Worm (Caenorhabditis elegans) whole organism, L4 larva: ENCODE data around the gene bli-2.
A peak's percentile ranks its signal among the peaks of the same experiment; 100 is the strongest.
"Not testable (repeated sequence)": the region's sequence is repeated elsewhere in the genome, so short reads cannot be mapped to it uniquely, and the experiment has no call there.

Source experiments
- D1046.2 ChIP-seq: fragments of 200-800 bp; sonication (Bioruptor generic); IDR thresholded peaks from 2 replicates; pipeline ENCODE4 v1.3.6; 2022; ENCODE audit warnings: missing genetic modification characterization, missing compliant biosample characterization
- T20F7.1 ChIP-seq: fragments of 200-800 bp; sonication (Bioruptor generic); optimal IDR thresholded peaks from 2 replicates; lab custom pipeline; 2018; ENCODE audit warnings: mild to moderate bottlenecking, missing genetic modification characterization, missing compliant biosample characterization
- Y105C5A.15 ChIP-seq: fragments of 200-800 bp; sonication (Bioruptor generic); IDR thresholded peaks from 2 replicates; pipeline ENCODE4 v1.3.6; 2022; ENCODE audit warnings: missing genetic modification characterization, missing compliant biosample characterization
- Y48G9A.11 ChIP-seq: fragments of 200-800 bp; sonication (Bioruptor generic); IDR thresholded peaks from 2 replicates; pipeline ENCODE4 v1.3.6; 2022; ENCODE audit warnings: missing genetic modification reagents, missing genetic modification characterization, missing compliant biosample characterization
- aha-1 ChIP-seq: fragments of 150-350 bp; peaks from one replicate; lab custom pipeline; 2014; ENCODE audit warnings: missing biosample characterization, missing genetic modification characterization
- aly-2 ChIP-seq: sonication (generic microtip); optimal IDR thresholded peaks from 2 replicates; lab custom pipeline; 2018; ENCODE audit warnings: missing biosample characterization, missing genetic modification characterization
- arid-1 ChIP-seq: fragments of 200-800 bp; sonication (Bioruptor generic); conservative IDR thresholded peaks from 2 replicates; pipeline ENCODE4 v1.3.6; 2022; ENCODE audit warnings: missing genetic modification reagents, missing genetic modification characterization, missing compliant biosample characterization
- ceh-20 ChIP-seq: fragments of 200-800 bp; sonication (Bioruptor generic); IDR thresholded peaks from 2 replicates; pipeline ENCODE4 v1.3.6; 2022; ENCODE audit warnings: missing genetic modification reagents, missing genetic modification characterization, missing compliant biosample characterization
- ceh-28 ChIP-seq: fragments of 150-350 bp; optimal IDR thresholded peaks from 2 replicates; lab custom pipeline; 2014; ENCODE audit warnings: missing biosample characterization, missing genetic modification reagents, missing genetic modification characterization
- ceh-32 ChIP-seq: sonication (generic microtip); optimal IDR thresholded peaks from 2 replicates; lab custom pipeline; 2016; ENCODE audit warnings: mild to moderate bottlenecking, missing genetic modification characterization, missing compliant biosample characterization; ENCODE audit not compliant: poor library complexity
- ceh-82 ChIP-seq: sonication (generic microtip); optimal IDR thresholded peaks from 2 replicates; lab custom pipeline; 2017; ENCODE audit warnings: missing biosample characterization, missing genetic modification characterization
- ces-1 ChIP-seq: fragments of 150-350 bp; sonication (generic microtip); optimal IDR thresholded peaks from 4 replicates; lab custom pipeline; 2014; ENCODE audit warnings: missing biosample characterization, missing genetic modification reagents, missing genetic modification characterization
- daf-16 ChIP-seq, 3 experiments: sonication (generic microtip); optimal IDR thresholded peaks; 2 replicates each; lab custom pipeline; 2016 to 2017; ENCODE audit warnings: missing genetic modification characterization in 3 of 3, missing genetic modification reagents in 3 of 3, mild to moderate bottlenecking in 2 of 3, missing compliant biosample characterization in 2 of 3, missing biosample characterization in 1 of 3, moderate library complexity in 1 of 3
- daf-19 ChIP-seq: fragments of 200-800 bp; sonication (Bioruptor generic); conservative IDR thresholded peaks from 2 replicates; pipeline ENCODE4 v1.3.6; 2022; ENCODE audit warnings: missing genetic modification characterization, missing compliant biosample characterization
- dpl-1 ChIP-seq: fragments of 150-350 bp; optimal IDR thresholded peaks from 2 replicates; lab custom pipeline; 2014; ENCODE audit warnings: missing biosample characterization, missing genetic modification reagents, missing genetic modification characterization
- egl-43 ChIP-seq: fragments of 200-800 bp; sonication (Bioruptor generic); IDR thresholded peaks from 2 replicates; pipeline ENCODE4 v1.3.6; 2022; ENCODE audit warnings: missing genetic modification reagents, missing genetic modification characterization, missing compliant biosample characterization
- fos-1 ChIP-seq: fragments of 150-350 bp; optimal IDR thresholded peaks from 2 replicates; lab custom pipeline; 2014; ENCODE audit warnings: missing biosample characterization, missing genetic modification characterization
- gei-8 ChIP-seq: fragments of 200-800 bp; sonication (Bioruptor generic); optimal IDR thresholded peaks from 2 replicates; lab custom pipeline; 2018; ENCODE audit warnings: mild to moderate bottlenecking, missing genetic modification characterization, missing compliant biosample characterization
- hlh-30 ChIP-seq: sonication (generic microtip); optimal IDR thresholded peaks from 2 replicates; lab custom pipeline; 2017; ENCODE audit warnings: antibody characterized with exemption, mild to moderate bottlenecking, missing genetic modification characterization, missing compliant biosample characterization; ENCODE audit not compliant: insufficient read depth
- hmg-1.1 ChIP-seq: fragments of 200-800 bp; sonication (Bioruptor generic); IDR thresholded peaks from 2 replicates; pipeline ENCODE4 v1.3.6; 2022; ENCODE audit warnings: missing genetic modification reagents, missing genetic modification characterization, missing compliant biosample characterization
- jun-1 ChIP-seq: fragments of 150-350 bp; optimal IDR thresholded peaks from 2 replicates; lab custom pipeline; 2014; ENCODE audit warnings: missing biosample characterization, missing genetic modification reagents, missing genetic modification characterization
- lin-1 ChIP-seq: fragments of 200-800 bp; sonication (Bioruptor generic); IDR thresholded peaks from 2 replicates; pipeline ENCODE4 v1.3.6; 2022; ENCODE audit warnings: missing genetic modification reagents, missing genetic modification characterization, missing compliant biosample characterization
- lin-13 ChIP-seq: fragments of 150-350 bp; optimal IDR thresholded peaks from 2 replicates; lab custom pipeline; 2014; ENCODE audit warnings: missing biosample characterization, missing genetic modification reagents, missing genetic modification characterization
- lsy-2 ChIP-seq, 2 experiments: fragments of 150-350 bp in 1 of 2; sonication (generic microtip) in 1 of 2; optimal IDR thresholded peaks; 2 replicates each; lab custom pipeline; 2014 to 2017; ENCODE audit warnings: missing biosample characterization in 2 of 2, missing genetic modification characterization in 2 of 2
- mes-2 ChIP-seq: sonication (generic microtip); optimal IDR thresholded peaks from 2 replicates; lab custom pipeline; 2016; ENCODE audit warnings: missing genotype, mild to moderate bottlenecking, missing genetic modification characterization, missing compliant biosample characterization; ENCODE audit not compliant: poor library complexity, severe bottlenecking
- nhr-111 ChIP-seq: fragments of 200-800 bp; sonication (Bioruptor generic); optimal IDR thresholded peaks from 2 replicates; lab custom pipeline; 2018; ENCODE audit warnings: mild to moderate bottlenecking, missing genetic modification characterization, missing compliant biosample characterization
- nhr-28 ChIP-seq: fragments of 150-350 bp; optimal IDR thresholded peaks from 2 replicates; lab custom pipeline; 2014; ENCODE audit warnings: missing biosample characterization, missing genetic modification characterization
- nhr-42 ChIP-seq: fragments of 200-800 bp; sonication (Bioruptor generic); IDR thresholded peaks from 2 replicates; pipeline ENCODE4 v1.3.6; 2022; ENCODE audit warnings: missing genetic modification characterization, missing compliant biosample characterization
- nhr-6 ChIP-seq: fragments of 150-350 bp; optimal IDR thresholded peaks from 2 replicates; lab custom pipeline; 2014; ENCODE audit warnings: missing biosample characterization, missing genetic modification characterization
- nhr-76 ChIP-seq: fragments of 150-350 bp; optimal IDR thresholded peaks from 2 replicates; lab custom pipeline; 2014; ENCODE audit warnings: missing biosample characterization, missing genetic modification characterization
- nhr-77 ChIP-seq: fragments of 150-350 bp; optimal IDR thresholded peaks from 2 replicates; lab custom pipeline; 2014; ENCODE audit warnings: missing biosample characterization, missing genetic modification characterization
- pqm-1 ChIP-seq: sonication (generic microtip); optimal IDR thresholded peaks from 2 replicates; lab custom pipeline; 2017; ENCODE audit warnings: missing biosample characterization, missing genetic modification characterization
- saeg-2 ChIP-seq: fragments of 200-800 bp; sonication (Bioruptor generic); IDR thresholded peaks from 2 replicates; pipeline ENCODE4 v1.3.6; 2022; ENCODE audit warnings: missing genetic modification reagents, missing genetic modification characterization, missing compliant biosample characterization
- spr-1 ChIP-seq: sonication (generic microtip); optimal IDR thresholded peaks from 2 replicates; lab custom pipeline; 2016; ENCODE audit warnings: mild to moderate bottlenecking, missing genetic modification characterization, missing compliant biosample characterization
- spr-3 ChIP-seq: fragments of 200-800 bp; sonication (Bioruptor generic); optimal IDR thresholded peaks from 2 replicates; lab custom pipeline; 2018; ENCODE audit warnings: mild to moderate bottlenecking, missing genetic modification characterization, missing compliant biosample characterization
- tag-97 ChIP-seq: fragments of 200-800 bp; sonication (Bioruptor generic); IDR thresholded peaks from 2 replicates; pipeline ENCODE4 v1.3.6; 2022; ENCODE audit warnings: missing genetic modification characterization, missing compliant biosample characterization
- tra-1 ChIP-seq: fragments of 200-800 bp; sonication (Bioruptor generic); IDR thresholded peaks from 2 replicates; pipeline ENCODE4 v1.3.6; 2022; ENCODE audit warnings: missing genetic modification reagents, missing genetic modification characterization, missing compliant biosample characterization
- unc-39 ChIP-seq: sonication (generic microtip); optimal IDR thresholded peaks from 2 replicates; lab custom pipeline; 2017; ENCODE audit warnings: missing biosample characterization, missing genetic modification characterization
- unc-62 ChIP-seq, 3 experiments: fragments of 150-350 bp in 1 of 3; sonication (generic microtip); optimal IDR thresholded peaks in 2 of 3; peaks in 1 of 3; 1 replicate in 1 of 3; 2 replicates in 2 of 3; lab custom pipeline; 2014 to 2017; ENCODE audit warnings: missing biosample characterization in 3 of 3, missing genetic modification characterization in 3 of 3, missing genetic modification reagents in 3 of 3, missing genotype in 1 of 3
- zag-1 ChIP-seq: fragments of 150-350 bp; optimal IDR thresholded peaks from 2 replicates; lab custom pipeline; 2014; ENCODE audit warnings: missing biosample characterization, missing genetic modification characterization
- ztf-7 ChIP-seq: fragments of 150-350 bp; optimal IDR thresholded peaks from 2 replicates; lab custom pipeline; 2014; ENCODE audit warnings: missing biosample characterization, missing genetic modification characterization

Gene bli-2

DNA sequence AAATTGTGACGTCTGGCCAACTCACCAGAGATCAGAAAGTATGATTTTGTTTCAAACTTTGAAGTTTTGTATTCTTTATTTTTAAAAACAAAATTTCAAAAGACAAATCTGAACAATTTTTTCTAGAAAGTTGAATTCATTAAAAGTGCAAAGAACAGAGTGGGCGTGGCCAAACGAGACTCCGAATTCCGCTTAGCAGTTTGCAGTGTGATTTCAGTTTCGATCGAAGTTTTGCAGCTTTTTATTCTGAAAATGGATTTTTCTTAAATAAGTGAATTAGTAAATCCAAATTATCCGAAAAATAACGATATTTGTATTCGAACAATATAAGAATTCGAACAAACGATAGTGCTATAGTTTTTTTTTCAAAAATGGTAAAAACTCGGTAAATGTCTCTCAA, 18.8 kb downstream of the bli-2 start:
- TF ChIP-seq gei-8 (GFP tag; lab: Kevin White, UChicago) (no peak), D1046.2 (GFP tag; lab: Robert Waterston, UW) (no peak), Y48G9A.11 (peak; percentile 84), T20F7.1 (GFP tag; lab: Kevin White, UChicago) (peak; percentile 92), spr-1 (tag; lab: Kevin White, UChicago) (peak; percentile 95), nhr-77 (peak; percentile 21), jun-1 (no peak), daf-19 (GFP tag; lab: Robert Waterston, UW) (no peak), nhr-6 (tag; lab: Kevin White, UChicago) (no peak), aha-1 (peak; percentile 87), spr-3 (GFP tag; lab: Kevin White, UChicago) (peak; percentile 96), hmg-1.1 (peak; percentile 43; the same call in 1 of the 2 replicates)

ce11 chrII:5630851-5631401, 21.3 kb downstream of the bli-2 start, which contains the start of the genes F59E12.6 and npl-4.1:
TSS of gene F59E12.6 (minus strand) at chrII:5630951.
TSS of gene npl-4.1 (plus strand) at chrII:5631351.
- TF ChIP-seq nhr-76 (tag; lab: Kevin White, UChicago); ces-1 (GFP tag; lab: Kevin White, UChicago); tag-97 (GFP tag; lab: Robert Waterston, UW): not testable (repeated sequence)

ce11 chrII:5628326-5628818, 23.9 kb downstream of the bli-2 start, which contains the start of gene F59E12.15:
TSS of gene F59E12.15 (minus strand) at chrII:5628376.
- TF ChIP-seq ceh-32 (tag; lab: Kevin White, UChicago) (no peak), ceh-20 (GFP tag; lab: Robert Waterston, UW) (no peak), ztf-7 (tag; lab: Kevin White, UChicago) (peak; percentile 71), unc-62 (GFP tag; optimal IDR thresholded peaks at IDR 0.05 in 1 of 2; lab: Kevin White, UChicago) (peak in 1 of 2 experiments; percentile 78), unc-62 (tag; optimal IDR thresholded peaks at IDR 0.05; lab: Kevin White, UChicago) (no peak), mes-2 (tag; lab: Kevin White, UChicago) (no peak), lin-1 (GFP tag; lab: Robert Waterston, UW) (no peak), hlh-30 (tag; lab: Kevin White, UChicago) (no peak)
- TF ChIP-seq, all 104 proteins: peak for 2

DNA sequence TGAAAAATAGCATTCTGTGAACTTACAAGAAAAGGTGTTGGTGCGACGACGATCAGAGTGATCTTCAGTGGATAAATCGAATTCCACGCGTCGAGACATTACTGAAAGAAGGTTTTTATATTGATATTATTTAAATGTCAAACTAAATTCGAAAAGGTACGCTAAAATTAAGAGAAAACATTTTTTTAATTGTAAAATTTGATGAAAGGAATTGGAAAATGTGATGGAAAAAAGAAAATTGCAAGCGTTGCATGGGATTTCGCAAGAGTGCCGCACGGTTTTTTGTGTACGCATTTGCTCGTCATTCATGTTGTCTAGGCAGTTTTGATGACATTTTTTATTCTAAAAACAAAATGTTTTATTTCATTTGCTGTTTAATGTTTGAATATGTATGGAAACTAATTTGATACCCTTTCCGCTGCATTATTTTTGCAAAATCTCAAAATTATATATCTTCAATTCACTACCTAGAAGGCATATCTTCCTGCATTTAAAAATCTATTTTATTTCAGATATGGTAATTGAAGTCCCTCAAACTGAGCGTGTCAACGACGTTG, 29.8 kb downstream of the bli-2 start, which contains the start of the genes eif-3.L and npl-4.2:
TSS of gene eif-3.L (minus strand) at position 101 of the 557 bp plus-strand sequence.
TSS of gene npl-4.2 (plus strand) at position 507 of the 557 bp plus-strand sequence.
- TF ChIP-seq ceh-28 (tag; lab: Kevin White, UChicago); fos-1 (tag; lab: Kevin White, UChicago); tra-1 (GFP tag; lab: Robert Waterston, UW): not testable (repeated sequence)

DNA sequence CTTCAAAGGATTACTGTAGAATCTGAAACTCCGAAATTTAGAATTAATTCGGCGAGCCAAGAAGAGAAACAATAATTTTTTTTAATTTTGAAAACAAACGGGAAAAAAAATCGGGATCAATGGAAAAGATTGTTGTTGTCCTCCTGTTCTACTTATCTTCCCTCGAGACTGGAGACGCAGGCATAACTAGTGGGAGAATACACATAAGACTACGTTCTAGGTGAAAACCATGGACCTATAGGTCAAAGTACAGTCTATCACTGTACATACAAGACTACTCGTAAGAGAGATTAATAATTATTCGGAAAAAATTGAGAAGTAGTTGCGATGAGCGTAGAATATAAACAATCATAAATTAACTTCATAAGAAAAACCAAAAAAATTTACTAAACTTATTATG, 32.9 kb downstream of the bli-2 start, which contains the start of gene dhs-6:
TSS of gene dhs-6 (minus strand) at position 22 of the 400 bp plus-strand sequence.
- TF ChIP-seq nhr-28 (peak; percentile 41), aly-2 (tag; lab: Kevin White, UChicago) (no peak), nhr-42 (GFP tag; lab: Robert Waterston, UW) (no peak), arid-1 (GFP tag; lab: Robert Waterston, UW) (no peak), hmg-1.1 (no peak), nhr-111 (GFP tag; lab: Kevin White, UChicago) (no peak), dpl-1 (GFP tag; lab: Kevin White, UChicago) (no peak), lin-13 (GFP tag; lab: Kevin White, UChicago) (no peak), zag-1 (tag; lab: Kevin White, UChicago) (no peak), nhr-77 (no peak), Y105C5A.15 (GFP tag; lab: Robert Waterston, UW) (no peak), egl-43 (no peak), daf-16 (GFP tag; optimal IDR thresholded peaks at IDR 0.05; lab: Kevin White, UChicago) (no peak), daf-16 (tag; optimal IDR thresholded peaks at IDR 0.05; lab: Kevin White, UChicago) (peak; percentile 65), hlh-30 (tag; lab: Kevin White, UChicago) (peak; percentile 15), saeg-2 (GFP tag; lab: Robert Waterston, UW) (no peak), lsy-2 (tag; optimal IDR thresholded peaks at IDR 0.05; lab: Kevin White, UChicago) (peak in 1 of 2 experiments; percentile 6), pqm-1 (tag; lab: Kevin White, UChicago) (no peak), unc-39 (tag; lab: Kevin White, UChicago) (no peak), ceh-82 (no peak), nhr-6 (tag; lab: Kevin White, UChicago) (peak; percentile 28)
